Fruit fly (Drosophila melanogaster): Measurements from ENCODE around the gene CG34106.

DNA sequence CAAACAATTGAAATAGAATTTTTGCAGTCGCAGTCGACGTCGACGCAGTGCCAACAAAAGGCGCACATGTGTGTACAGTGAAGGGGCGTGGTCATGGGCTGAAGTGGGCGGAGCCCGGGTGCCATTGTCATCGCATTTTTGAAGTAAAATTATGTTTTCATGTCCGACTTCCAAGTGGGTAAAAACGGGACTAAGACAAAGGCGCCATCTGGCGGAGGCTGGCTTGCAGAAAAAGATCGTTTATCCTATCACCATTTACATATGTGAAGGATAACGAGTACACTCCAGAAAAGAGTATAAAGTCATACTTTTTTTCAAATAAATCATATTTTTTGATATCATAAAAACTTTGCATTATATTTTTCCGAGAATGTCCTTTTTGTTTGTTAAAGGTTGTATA is 32.5 kb downstream of the CG34106 start:
- TF ChIP-seq toe (GFP tag; optimal IDR thresholded peaks at IDR 0.05) (no peak), cic (GFP tag; optimal IDR thresholded peaks at IDR 0.05) (no peak), ovo (GFP tag; optimal IDR thresholded peaks at IDR 0.05) (no peak), Crg-1 (GFP tag; optimal IDR thresholded peaks at IDR 0.05) (no peak), pad (GFP tag; optimal IDR thresholded peaks at IDR 0.05) (no peak), CG14711 (tag; optimal IDR thresholded peaks at IDR 0.05) (no peak), Clk (GFP tag; optimal IDR thresholded peaks at IDR 0.05) (no peak), cnc (optimal IDR thresholded peaks at IDR 0.05) (no peak), kay (GFP tag; ENCODE audit: borderline replicate concordance) (no peak), CG5204 (GFP tag; optimal IDR thresholded peaks at IDR 0.05) (no peak), tj (GFP tag; optimal IDR thresholded peaks at IDR 0.05) (no peak)

All from whole organism, adult.